Fruit fly (Drosophila melanogaster): ENCODE results near the gene CG42570.

Gene CG42570

DNA sequence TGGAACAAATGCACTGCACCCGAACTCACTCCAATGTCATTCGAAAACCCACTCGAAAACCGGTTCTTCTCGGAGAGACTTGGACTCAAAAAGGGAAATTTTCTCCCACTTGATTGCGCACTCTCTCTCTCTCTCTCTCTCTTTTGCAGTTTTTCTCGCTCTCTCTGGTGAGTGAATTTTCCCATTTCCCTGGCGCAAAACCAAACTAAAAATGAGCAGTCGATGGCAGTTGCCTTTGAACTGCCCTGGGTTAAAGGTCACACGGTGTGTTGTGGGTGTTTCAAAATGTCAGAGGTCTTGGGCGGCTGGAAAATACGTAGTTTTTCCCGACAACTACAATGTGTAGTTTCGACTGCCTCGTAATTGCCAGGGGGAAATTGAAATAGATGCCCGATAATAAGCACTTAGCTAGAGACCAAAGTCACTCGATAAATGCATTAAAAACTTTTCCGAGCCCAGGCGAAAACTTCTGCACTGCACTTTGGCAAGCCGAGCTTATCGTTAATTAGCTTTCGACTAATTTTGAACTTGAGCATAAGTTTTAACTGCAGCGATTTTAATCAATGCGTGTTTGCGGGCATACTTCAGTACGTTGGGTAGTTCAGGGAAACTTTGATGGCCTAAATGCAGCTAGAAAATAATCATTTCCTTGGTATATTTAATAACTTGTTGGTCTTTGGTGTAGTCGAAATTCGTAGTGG lies 11.8 kb downstream of the CG42570 start (continued):
- TF ChIP-seq nerfin-1 (tag; optimal IDR thresholded peaks at IDR 0.05) (peak; percentile 57), CG2678 (tag; optimal IDR thresholded peaks at IDR 0.05) (peak; percentile 0), Abd-B (GFP tag; optimal IDR thresholded peaks at IDR 0.05) (no peak), CG8765 (GFP tag; IDR thresholded peaks at IDR 0.05) (no peak), dysf (GFP tag; IDR thresholded peaks at IDR 0.05) (no peak), inv (GFP tag; IDR thresholded peaks at IDR 0.05; ENCODE audit: partially characterized antibody) (peak; percentile 34; the same call in 1 of the 2 replicates), org-1 (GFP tag; optimal IDR thresholded peaks at IDR 0.05) (no peak), CG10543 (GFP tag; optimal IDR thresholded peaks at IDR 0.05) (no peak), unc-4 (GFP tag; IDR thresholded peaks at IDR 0.05; ENCODE audit: partially characterized antibody) (no peak; the same call in 1 of the 2 replicates), sens (GFP tag) (peak; percentile 85), ewg (GFP tag; optimal IDR thresholded peaks at IDR 0.05) (peak; percentile 34), chinmo (GFP tag; IDR thresholded peaks at IDR 0.05; ENCODE audit: partially characterized antibody) (peak; percentile 75; the same call in 1 of the 4 replicates), CG33557 (GFP tag; optimal IDR thresholded peaks at IDR 0.05) (peak; percentile 41), fd102C (GFP tag; optimal IDR thresholded peaks at IDR 0.05) (peak; percentile 12), CG7786 (GFP tag; optimal IDR thresholded peaks at IDR 0.05) (no peak), D19A (tag; optimal IDR thresholded peaks at IDR 0.05) (peak; percentile 32), gro (GFP tag; optimal IDR thresholded peaks at IDR 0.05) (no peak), Dfd (GFP tag; optimal IDR thresholded peaks at IDR 0.05) (no peak), ken (GFP tag; IDR thresholded peaks at IDR 0.05) (no peak), fd64A (GFP tag; optimal IDR thresholded peaks at IDR 0.05) (no peak), CG16813 (GFP tag; IDR thresholded peaks at IDR 0.05; ENCODE audit: partially characterized antibody) (peak; percentile 27; the same call in 1 of the 3 replicates), CG14667 (GFP tag; IDR thresholded peaks at IDR 0.05) (no peak), E2f2 (GFP tag; IDR thresholded peaks at IDR 0.05) (0 out of 2 replicates have a peak, but pooled peaks have one; percentile 15), Hmx (GFP tag; optimal IDR thresholded peaks at IDR 0.05) (no peak), insv (GFP tag; optimal IDR thresholded peaks at IDR 0.05) (no peak), CG2199 (GFP tag; IDR thresholded peaks at IDR 0.05) (peak; percentile 90; the same call in 2 of the 3 replicates), CG11560 (tag; IDR thresholded peaks at IDR 0.05) (no peak), HHEX (GFP tag; optimal IDR thresholded peaks at IDR 0.05) (peak; percentile 16), CG6683 (GFP tag; optimal IDR thresholded peaks at IDR 0.05) (no peak), Mrtf (GFP tag; IDR thresholded peaks at IDR 0.05) (no peak), CG34422 (GFP tag; IDR thresholded peaks at IDR 0.05) (0 out of 3 replicates have a peak, but pooled peaks have one; percentile 17), Antp (GFP tag; optimal IDR thresholded peaks at IDR 0.05) (no peak), Dip3 (GFP tag; optimal IDR thresholded peaks at IDR 0.05) (no peak), CG10209 (GFP tag; optimal IDR thresholded peaks at IDR 0.05) (no peak), Ada2b (GFP tag; IDR thresholded peaks at IDR 0.05) (no peak), CG12659 (GFP tag; optimal IDR thresholded peaks at IDR 0.05) (no peak), pum (GFP tag; optimal IDR thresholded peaks at IDR 0.05) (no peak), Gsc (GFP tag; IDR thresholded peaks at IDR 0.05) (no peak), lab (GFP tag; optimal IDR thresholded peaks at IDR 0.05) (peak; percentile 6), CG10979 (tag; optimal IDR thresholded peaks at IDR 0.05) (peak; percentile 32), cato (GFP tag; optimal IDR thresholded peaks at IDR 0.05; ENCODE audit: borderline replicate concordance) (no peak), CG1792 (GFP tag; optimal IDR thresholded peaks at IDR 0.05) (no peak)
